5 worm cellular contexts compared by ENCODE assay signal in genomic region chrIV:8762471-8762870, ce11.
TF ChIP-seq lines count a peak whose summit lies in the region.

No protein-coding gene starts in this region.

TF ChIP-seq in whole organism, L1 larva, 84 proteins besides CTCF, POLR2A, EP300 and RAD21 (continues in another document):
- TF ChIP-seq isw-1 (GFP tag; IDR thresholded peaks at IDR 0.05; lab: Robert Waterston, UW) (peak; percentile 35), unc-86 (tag; optimal IDR thresholded peaks at IDR 0.05; lab: Kevin White, UChicago) (peak; percentile 49), zag-1 (tag; optimal IDR thresholded peaks at IDR 0.05; lab: Kevin White, UChicago) (peak; percentile 48), lin-14 (GFP tag; optimal IDR thresholded peaks at IDR 0.05; lab: Kevin White, UChicago) (peak; percentile 92), ets-5 (GFP tag; IDR thresholded peaks at IDR 0.05; lab: Robert Waterston, UW) (no peak), fkh-8 (tag; optimal IDR thresholded peaks at IDR 0.05; lab: Kevin White, UChicago) (peak; percentile 47), elt-2 (tag; optimal IDR thresholded peaks at IDR 0.05; lab: Kevin White, UChicago) (no peak), xbp-1 (tag; optimal IDR thresholded peaks at IDR 0.05; lab: Kevin White, UChicago) (peak; percentile 14), dsc-1 (tag; optimal IDR thresholded peaks at IDR 0.05; lab: Kevin White, UChicago) (peak; percentile 92), nhr-71 (tag; optimal IDR thresholded peaks at IDR 0.05; lab: Kevin White, UChicago) (peak; percentile 53), fos-1 (tag; optimal IDR thresholded peaks at IDR 0.05; lab: Kevin White, UChicago) (peak; percentile 5), tbx-2 (tag; optimal IDR thresholded peaks at IDR 0.05; lab: Kevin White, UChicago) (peak; percentile 41), irx-1 (tag; optimal IDR thresholded peaks at IDR 0.05; lab: Kevin White, UChicago) (peak; percentile 24), lsy-2 (tag; optimal IDR thresholded peaks at IDR 0.05; lab: Kevin White, UChicago) (peak; percentile 21 to 43), nhr-47 (tag; optimal IDR thresholded peaks at IDR 0.05; lab: Kevin White, UChicago) (peak; percentile 45), fkh-10 (GFP tag; optimal IDR thresholded peaks at IDR 0.05; lab: Kevin White, UChicago) (peak; percentile 84), mef-2 (tag; optimal IDR thresholded peaks at IDR 0.05; lab: Kevin White, UChicago) (no peak), dpl-1 (GFP tag; optimal IDR thresholded peaks at IDR 0.05; lab: Kevin White, UChicago) (peak in 1 of 3 experiments; percentile 32)

TF ChIP-seq in whole organism, L3 larva, 47 proteins besides CTCF, POLR2A, EP300 and RAD21:
- no peak for TF ChIP-seq nhr-23 (tag; optimal IDR thresholded peaks at IDR 0.05; lab: Kevin White, UChicago)
- TF ChIP-seq lin-39 (tag; optimal IDR thresholded peaks at IDR 0.05; lab: Kevin White, UChicago) = peak; percentile 81
- no peak for TF ChIP-seq unc-62 (GFP tag; optimal IDR thresholded peaks at IDR 0.05; lab: Kevin White, UChicago)
- TF ChIP-seq hmg-11 (tag; optimal IDR thresholded peaks at IDR 0.05; lab: Kevin White, UChicago) = peak; percentile 28
- peak; percentile 37 for TF ChIP-seq lin-15B (tag; optimal IDR thresholded peaks at IDR 0.05; lab: Kevin White, UChicago)
- no peak for TF ChIP-seq unc-39 (tag; optimal IDR thresholded peaks at IDR 0.05; lab: Kevin White, UChicago)
- peak; percentile 82 for TF ChIP-seq nfya-1 (tag; optimal IDR thresholded peaks at IDR 0.05; lab: Kevin White, UChicago; ENCODE audit: insufficient read depth)
- peak; percentile 69 for TF ChIP-seq ceh-28 (tag; optimal IDR thresholded peaks at IDR 0.05; lab: Kevin White, UChicago)
- TF ChIP-seq fkh-10 (GFP tag; optimal IDR thresholded peaks at IDR 0.05; lab: Kevin White, UChicago) = peak; percentile 48
- TF ChIP-seq sea-2 (GFP tag; optimal IDR thresholded peaks at IDR 0.05; lab: Kevin White, UChicago) = peak; percentile 46
- peak; percentile 52 for TF ChIP-seq snpc-4 (tag; optimal IDR thresholded peaks at IDR 0.05; lab: Kevin White, UChicago)
- TF ChIP-seq ZK546.5 (tag; optimal IDR thresholded peaks at IDR 0.05; lab: Kevin White, UChicago) = no peak
- TF ChIP-seq mdl-1 (tag; optimal IDR thresholded peaks at IDR 0.05; lab: Kevin White, UChicago) = no peak

TF ChIP-seq in whole organism, early embryonic, 17 proteins besides CTCF, POLR2A, EP300 and RAD21:
- TF ChIP-seq F13C5.2 (tag; optimal IDR thresholded peaks at IDR 0.05; lab: Kevin White, UChicago) = peak; percentile 9
- no peak for TF ChIP-seq scrt-1 (GFP tag; IDR thresholded peaks at IDR 0.05; lab: Robert Waterston, UW)
- no peak for TF ChIP-seq ama-1 (optimal IDR thresholded peaks at IDR 0.05; lab: Kevin White, UChicago)
- TF ChIP-seq aly-1 (tag; optimal IDR thresholded peaks at IDR 0.05; lab: Kevin White, UChicago) = no peak
- no peak for TF ChIP-seq tbx-11 (GFP tag; IDR thresholded peaks at IDR 0.05; lab: Robert Waterston, UW)
- no peak for TF ChIP-seq flt-1 (GFP tag; IDR thresholded peaks at IDR 0.05; lab: Robert Waterston, UW)

TF ChIP-seq in whole organism, midembryonic, 9 proteins besides CTCF, POLR2A, EP300 and RAD21:
- TF ChIP-seq ztf-23 (GFP tag; IDR thresholded peaks at IDR 0.05; lab: Robert Waterston, UW) (no peak), cog-1 (tag; optimal IDR thresholded peaks at IDR 0.05; lab: Kevin White, UChicago) (peak; percentile 47), ztf-29 (GFP tag; IDR thresholded peaks at IDR 0.05; lab: Robert Waterston, UW) (no peak), ref-1 (GFP tag; conservative IDR thresholded peaks at IDR 0.05; lab: Robert Waterston, UW) (no peak), T22C8.4 (GFP tag; IDR thresholded peaks at IDR 0.05; lab: Robert Waterston, UW) (peak; percentile 74), med-1 (GFP tag; optimal IDR thresholded peaks at IDR 0.05; lab: Kevin White, UChicago; ENCODE audit: insufficient read depth) (no peak)
TF ChIP-seq in whole organism, midembryonic: peak in this region for 2.

TF ChIP-seq in whole organism, young adult, 124 proteins besides CTCF, POLR2A, EP300 and RAD21:
- TF ChIP-seq madf-10 (tag; optimal IDR thresholded peaks at IDR 0.05; lab: Kevin White, UChicago) (peak; percentile 88), pbrm-1 (GFP tag; IDR thresholded peaks at IDR 0.05; lab: Robert Waterston, UW) (no peak), bed-1 (GFP tag; IDR thresholded peaks at IDR 0.05; lab: Robert Waterston, UW) (no peak), F10E7.11 (tag; optimal IDR thresholded peaks at IDR 0.05; lab: Kevin White, UChicago) (no peak), hmg-1.2 (GFP tag; IDR thresholded peaks at IDR 0.05; lab: Robert Waterston, UW) (peak; percentile 60; the same call in 1 of the 2 replicates)
TF ChIP-seq in whole organism, young adult: peak in this region for 2.

Comparison
In these comparisons a context has a peak if more than half of its experiments do, and no peak if none do; other contexts are left out.
1. Of the 8 proteins assayed by ChIP-seq in both whole organism, young adult and whole organism, L1 larva: peak only in whole organism, young adult: none; only in whole organism, L1 larva: efl-1; in both: none; in neither: 5; mixed calls (peak in some experiments, not most) for 2.